Worm (Caenorhabditis elegans) whole organism, L4 larva: ENCODE data around the gene pals-22.

Experiments
- F10B5.3 ChIP-seq: sonication (generic microtip); optimal IDR thresholded peaks from 2 replicates; lab custom pipeline; 2016; ENCODE audit warnings: mild to moderate bottlenecking, missing genetic modification characterization, missing compliant biosample characterization
- F44E2.7 ChIP-seq: fragments of 200-800 bp; sonication (Bioruptor generic); IDR thresholded peaks from 2 replicates; pipeline ENCODE4 v2.1.2; 2022; ENCODE audit warnings: missing genetic modification characterization, missing compliant biosample characterization
- R02D3.7 ChIP-seq: fragments of 150-350 bp; sonication (generic microtip); optimal IDR thresholded peaks from 3 replicates; lab custom pipeline; 2014; ENCODE audit warnings: missing biosample characterization, missing genetic modification characterization
- T26A8.4 ChIP-seq: fragments of 200-800 bp; sonication (Bioruptor generic); IDR thresholded peaks from 2 replicates; pipeline ENCODE4 v1.3.6; 2022; ENCODE audit warnings: missing genetic modification characterization, missing compliant biosample characterization
- Y5F2A.4 ChIP-seq: fragments of 200-800 bp; sonication (Bioruptor generic); optimal IDR thresholded peaks from 2 replicates; lab custom pipeline; 2018; ENCODE audit warnings: mild to moderate bottlenecking, missing genetic modification characterization, missing compliant biosample characterization
- Y75B8A.6 ChIP-seq: fragments of 200-800 bp; sonication (Bioruptor generic); IDR thresholded peaks from 2 replicates; pipeline ENCODE4 v1.3.6; 2022; ENCODE audit warnings: missing genetic modification reagents, missing genetic modification characterization, missing compliant biosample characterization
- ZK337.2 ChIP-seq: fragments of 200-800 bp; sonication (Bioruptor generic); IDR thresholded peaks from 2 replicates; pipeline ENCODE4 v1.3.6; 2022; ENCODE audit warnings: missing genetic modification reagents, missing genetic modification characterization, missing compliant biosample characterization
- aha-1 ChIP-seq: fragments of 150-350 bp; peaks from one replicate; lab custom pipeline; 2014; ENCODE audit warnings: missing biosample characterization, missing genetic modification characterization
- aly-2 ChIP-seq: sonication (generic microtip); optimal IDR thresholded peaks from 2 replicates; lab custom pipeline; 2018; ENCODE audit warnings: missing biosample characterization, missing genetic modification characterization
- attf-4 ChIP-seq: sonication (generic microtip); optimal IDR thresholded peaks from 3 replicates; lab custom pipeline; 2017; ENCODE audit warnings: missing biosample characterization, missing genetic modification characterization
- ceh-62 ChIP-seq: sonication (generic microtip); optimal IDR thresholded peaks from 2 replicates; lab custom pipeline; 2017; ENCODE audit warnings: missing biosample characterization, missing genetic modification characterization
- ces-1 ChIP-seq: fragments of 150-350 bp; sonication (generic microtip); optimal IDR thresholded peaks from 4 replicates; lab custom pipeline; 2014; ENCODE audit warnings: missing biosample characterization, missing genetic modification reagents, missing genetic modification characterization
- cey-2 ChIP-seq: sonication (generic microtip); optimal IDR thresholded peaks from 3 replicates; lab custom pipeline; 2017; ENCODE audit warnings: missing genetic modification characterization, mild to moderate bottlenecking, missing compliant biosample characterization, antibody characterized with exemption, borderline replicate concordance; ENCODE audit not compliant: insufficient read depth
- daf-12 ChIP-seq: fragments of 150-350 bp; optimal IDR thresholded peaks from 2 replicates; lab custom pipeline; 2014; ENCODE audit warnings: missing biosample characterization, missing genetic modification reagents, missing genetic modification characterization
- daf-16 ChIP-seq, 3 experiments: sonication (generic microtip); optimal IDR thresholded peaks; 2 replicates each; lab custom pipeline; 2016 to 2017; ENCODE audit warnings: missing genetic modification characterization in 3 of 3, missing genetic modification reagents in 3 of 3, mild to moderate bottlenecking in 2 of 3, missing compliant biosample characterization in 2 of 3, missing biosample characterization in 1 of 3, moderate library complexity in 1 of 3
- daf-19 ChIP-seq: fragments of 200-800 bp; sonication (Bioruptor generic); conservative IDR thresholded peaks from 2 replicates; pipeline ENCODE4 v1.3.6; 2022; ENCODE audit warnings: missing genetic modification characterization, missing compliant biosample characterization
- daf-8 ChIP-seq: fragments of 200-800 bp; sonication (Bioruptor generic); IDR thresholded peaks from 2 replicates; pipeline ENCODE4 v1.3.6; 2022; ENCODE audit warnings: missing genetic modification characterization, missing compliant biosample characterization
- dpl-1 ChIP-seq: fragments of 150-350 bp; optimal IDR thresholded peaks from 2 replicates; lab custom pipeline; 2014; ENCODE audit warnings: missing biosample characterization, missing genetic modification reagents, missing genetic modification characterization
- dve-1 ChIP-seq: sonication (generic microtip); optimal IDR thresholded peaks from 2 replicates; lab custom pipeline; 2017; ENCODE audit warnings: antibody characterized with exemption, mild to moderate bottlenecking, missing genetic modification characterization, missing compliant biosample characterization; ENCODE audit not compliant: insufficient read depth
- egl-27 ChIP-seq: sonication (generic microtip); optimal IDR thresholded peaks from 3 replicates; lab custom pipeline; 2017; ENCODE audit warnings: missing biosample characterization, missing genetic modification reagents, missing genetic modification characterization
- egl-43 ChIP-seq: fragments of 200-800 bp; sonication (Bioruptor generic); IDR thresholded peaks from 2 replicates; pipeline ENCODE4 v1.3.6; 2022; ENCODE audit warnings: missing genetic modification reagents, missing genetic modification characterization, missing compliant biosample characterization
- fkh-10 ChIP-seq: fragments of 150-350 bp; optimal IDR thresholded peaks from 2 replicates; lab custom pipeline; 2014; ENCODE audit warnings: missing biosample characterization, missing genetic modification reagents, missing genetic modification characterization
- gei-8 ChIP-seq: fragments of 200-800 bp; sonication (Bioruptor generic); optimal IDR thresholded peaks from 2 replicates; lab custom pipeline; 2018; ENCODE audit warnings: mild to moderate bottlenecking, missing genetic modification characterization, missing compliant biosample characterization
- hlh-30 ChIP-seq: sonication (generic microtip); optimal IDR thresholded peaks from 2 replicates; lab custom pipeline; 2017; ENCODE audit warnings: antibody characterized with exemption, mild to moderate bottlenecking, missing genetic modification characterization, missing compliant biosample characterization; ENCODE audit not compliant: insufficient read depth
- hmg-1.1 ChIP-seq: fragments of 200-800 bp; sonication (Bioruptor generic); IDR thresholded peaks from 2 replicates; pipeline ENCODE4 v1.3.6; 2022; ENCODE audit warnings: missing genetic modification reagents, missing genetic modification characterization, missing compliant biosample characterization
- lim-7 ChIP-seq: fragments of 200-800 bp; sonication (Bioruptor generic); IDR thresholded peaks from 2 replicates; pipeline ENCODE4 v1.3.6; 2022; ENCODE audit warnings: missing genetic modification characterization, missing compliant biosample characterization
- lin-13 ChIP-seq: fragments of 150-350 bp; optimal IDR thresholded peaks from 2 replicates; lab custom pipeline; 2014; ENCODE audit warnings: missing biosample characterization, missing genetic modification reagents, missing genetic modification characterization
- lin-15B ChIP-seq: fragments of 150-350 bp; sonication (generic microtip); optimal IDR thresholded peaks from 3 replicates; lab custom pipeline; 2014; ENCODE audit warnings: missing biosample characterization, missing genetic modification characterization
- lin-38 ChIP-seq: fragments of 200-800 bp; sonication (Bioruptor generic); IDR thresholded peaks from 2 replicates; pipeline ENCODE4 v1.3.6; 2022; ENCODE audit warnings: missing genetic modification reagents, missing genetic modification characterization, missing compliant biosample characterization
- madf-9 ChIP-seq: fragments of 200-800 bp; sonication (Bioruptor generic); conservative IDR thresholded peaks from 2 replicates; pipeline ENCODE4 v1.3.6; 2022; ENCODE audit warnings: missing genetic modification reagents, missing genetic modification characterization, missing compliant biosample characterization
- mdl-1 ChIP-seq, 2 experiments: fragments of 150-350 bp in 1 of 2; sonication (generic microtip) in 1 of 2; optimal IDR thresholded peaks; 2 replicates each; lab custom pipeline; 2014 to 2017; ENCODE audit warnings: missing biosample characterization in 2 of 2, missing genetic modification characterization in 2 of 2
- mdt-29 ChIP-seq: fragments of 200-800 bp; sonication (Bioruptor generic); IDR thresholded peaks from 2 replicates; pipeline ENCODE4 v1.3.6; 2022; ENCODE audit warnings: missing genetic modification reagents, missing genetic modification characterization, missing compliant biosample characterization
- mep-1 ChIP-seq: fragments of 150-350 bp; sonication (generic microtip); optimal IDR thresholded peaks from 3 replicates; lab custom pipeline; 2014; ENCODE audit warnings: missing biosample characterization, missing genetic modification characterization
- mes-2 ChIP-seq: sonication (generic microtip); optimal IDR thresholded peaks from 2 replicates; lab custom pipeline; 2016; ENCODE audit warnings: missing genotype, mild to moderate bottlenecking, missing genetic modification characterization, missing compliant biosample characterization; ENCODE audit not compliant: poor library complexity, severe bottlenecking
- nhr-10 ChIP-seq: fragments of 150-350 bp; optimal IDR thresholded peaks from 2 replicates; lab custom pipeline; 2014; ENCODE audit warnings: missing biosample characterization, missing genetic modification characterization
- nhr-102 ChIP-seq: sonication (generic microtip); optimal IDR thresholded peaks from 2 replicates; lab custom pipeline; 2016; ENCODE audit warnings: mild to moderate bottlenecking, missing genetic modification characterization, moderate library complexity, missing compliant biosample characterization
- nhr-11 ChIP-seq: fragments of 150-350 bp; optimal IDR thresholded peaks from 2 replicates; lab custom pipeline; 2014; ENCODE audit warnings: missing biosample characterization, missing genetic modification characterization
- nhr-28 ChIP-seq: fragments of 150-350 bp; optimal IDR thresholded peaks from 2 replicates; lab custom pipeline; 2014; ENCODE audit warnings: missing biosample characterization, missing genetic modification characterization
- nhr-6 ChIP-seq: fragments of 150-350 bp; optimal IDR thresholded peaks from 2 replicates; lab custom pipeline; 2014; ENCODE audit warnings: missing biosample characterization, missing genetic modification characterization
- nhr-77 ChIP-seq: fragments of 150-350 bp; optimal IDR thresholded peaks from 2 replicates; lab custom pipeline; 2014; ENCODE audit warnings: missing biosample characterization, missing genetic modification characterization
- pha-4 ChIP-seq, 2 experiments: fragments of 150-350 bp in 1 of 2; fragments of 200-800 bp in 1 of 2; sonication (Bioruptor generic) in 1 of 2; IDR thresholded peaks in 1 of 2; optimal IDR thresholded peaks in 1 of 2; 2 replicates each; pipeline versions ENCODE4 v1.3.6 to Lab custom; 2014 to 2022; ENCODE audit warnings: missing genetic modification characterization in 2 of 2, missing genetic modification reagents in 2 of 2, missing biosample characterization in 1 of 2, missing compliant biosample characterization in 1 of 2
- php-3 ChIP-seq: fragments of 200-800 bp; sonication (Bioruptor generic); IDR thresholded peaks from 2 replicates; pipeline ENCODE4 v1.3.6; 2022; ENCODE audit warnings: missing genetic modification reagents, missing genetic modification characterization, missing compliant biosample characterization
- rbr-2 ChIP-seq: sonication (generic microtip); optimal IDR thresholded peaks from 2 replicates; lab custom pipeline; 2016; ENCODE audit warnings: missing genotype, missing genetic modification characterization, missing compliant biosample characterization
- saeg-2 ChIP-seq: fragments of 200-800 bp; sonication (Bioruptor generic); IDR thresholded peaks from 2 replicates; pipeline ENCODE4 v1.3.6; 2022; ENCODE audit warnings: missing genetic modification reagents, missing genetic modification characterization, missing compliant biosample characterization
- sdz-12 ChIP-seq: fragments of 200-800 bp; sonication (Bioruptor generic); optimal IDR thresholded peaks from 2 replicates; lab custom pipeline; 2018; ENCODE audit warnings: mild to moderate bottlenecking, missing genetic modification characterization, missing compliant biosample characterization
- set-16 ChIP-seq: fragments of 200-800 bp; sonication (Bioruptor generic); IDR thresholded peaks from 2 replicates; pipeline ENCODE4 v1.3.6; 2022; ENCODE audit warnings: missing genetic modification reagents, missing genetic modification characterization, missing compliant biosample characterization
- snpc-1.2 ChIP-seq: fragments of 200-800 bp; sonication (Bioruptor generic); IDR thresholded peaks from 2 replicates; pipeline ENCODE4 v1.3.6; 2022; ENCODE audit warnings: missing genetic modification reagents, missing genetic modification characterization, missing compliant biosample characterization
- tag-97 ChIP-seq: fragments of 200-800 bp; sonication (Bioruptor generic); IDR thresholded peaks from 2 replicates; pipeline ENCODE4 v1.3.6; 2022; ENCODE audit warnings: missing genetic modification characterization, missing compliant biosample characterization
- zag-1 ChIP-seq: fragments of 150-350 bp; optimal IDR thresholded peaks from 2 replicates; lab custom pipeline; 2014; ENCODE audit warnings: missing biosample characterization, missing genetic modification characterization
- zip-11 ChIP-seq: fragments of 200-800 bp; sonication (Bioruptor generic); IDR thresholded peaks from 2 replicates; pipeline ENCODE4 v1.3.6; 2022; ENCODE audit warnings: missing genetic modification characterization, missing compliant biosample characterization
- ztf-7 ChIP-seq: fragments of 150-350 bp; optimal IDR thresholded peaks from 2 replicates; lab custom pipeline; 2014; ENCODE audit warnings: missing biosample characterization, missing genetic modification characterization

pals-22 gene

DNA sequence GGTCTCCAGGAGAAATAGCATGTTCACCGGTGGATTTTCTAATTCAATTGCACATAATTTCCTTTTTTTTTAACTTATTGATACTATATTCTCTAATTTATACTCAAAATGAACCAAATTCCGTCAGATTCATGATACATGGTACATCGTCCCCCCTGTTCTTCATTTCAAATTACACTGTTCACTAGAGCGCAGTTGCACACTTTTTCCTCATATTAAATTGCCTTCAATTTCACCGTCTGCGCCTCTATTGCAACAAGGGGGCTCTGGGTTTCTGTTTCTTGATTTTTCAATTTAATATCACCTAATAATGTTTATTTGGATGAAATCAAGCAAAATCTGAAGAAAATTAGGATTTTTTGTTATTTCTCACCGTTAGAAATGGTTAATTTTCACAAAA, 591 bp upstream of the pals-22 start:
- peak; percentile 26; the same call in 1 of the 2 replicates for TF ChIP-seq hmg-1.1 (GFP tag; lab: Robert Waterston, UW)
- no peak for TF ChIP-seq snpc-1.2 (GFP tag; lab: Robert Waterston, UW)
- no peak for TF ChIP-seq nhr-10 (tag; lab: Kevin White, UChicago)
- TF ChIP-seq attf-4 (tag; lab: Kevin White, UChicago): no peak
- TF ChIP-seq F10B5.3: no peak
- no peak for TF ChIP-seq lim-7 (GFP tag; lab: Robert Waterston, UW)
- TF ChIP-seq hlh-30 (tag; lab: Kevin White, UChicago): peak; percentile 36
- TF ChIP-seq ztf-7: no peak
- TF ChIP-seq Y75B8A.6 (GFP tag; lab: Robert Waterston, UW): no peak
- TF ChIP-seq zag-1 (tag; lab: Kevin White, UChicago): no peak
- TF ChIP-seq ZK337.2 (GFP tag; lab: Robert Waterston, UW): no peak
- peak; percentile 50 for TF ChIP-seq nhr-28 (tag; lab: Kevin White, UChicago)
- TF ChIP-seq mdt-29: no peak
- no peak for TF ChIP-seq cey-2 (tag; lab: Kevin White, UChicago)
- TF ChIP-seq mep-1 (tag; lab: Kevin White, UChicago): no peak
- no peak for TF ChIP-seq tag-97
- TF ChIP-seq dve-1 (tag; lab: Kevin White, UChicago): peak; percentile 81
- TF ChIP-seq nhr-77 (tag; lab: Kevin White, UChicago): peak; percentile 8
- peak; percentile 31 for TF ChIP-seq lin-13 (GFP tag; lab: Kevin White, UChicago)
- TF ChIP-seq daf-16 (GFP tag; optimal IDR thresholded peaks at IDR 0.05; lab: Kevin White, UChicago): no peak
- peak; percentile 63 for TF ChIP-seq daf-16 (tag; optimal IDR thresholded peaks at IDR 0.05; lab: Kevin White, UChicago)
- no peak for TF ChIP-seq pha-4 (GFP tag; IDR thresholded peaks at IDR 0.05; lab: Robert Waterston, UW)
- no peak for TF ChIP-seq pha-4 (tag; optimal IDR thresholded peaks at IDR 0.05; lab: Kevin White, UChicago)
- TF ChIP-seq ces-1 (GFP tag; lab: Kevin White, UChicago): peak; percentile 6
- TF ChIP-seq fkh-10 (GFP tag; lab: Kevin White, UChicago): peak; percentile 20
- no peak for TF ChIP-seq saeg-2 (GFP tag; lab: Robert Waterston, UW)
- no peak for TF ChIP-seq gei-8 (GFP tag; lab: Kevin White, UChicago)
- no peak for TF ChIP-seq daf-12
- TF ChIP-seq R02D3.7 (tag; lab: Kevin White, UChicago): no peak
- peak; percentile 62 for TF ChIP-seq rbr-2 (tag; lab: Kevin White, UChicago)
- no peak for TF ChIP-seq sdz-12 (GFP tag; lab: Kevin White, UChicago)
- no peak for TF ChIP-seq egl-27
- TF ChIP-seq T26A8.4 (GFP tag; lab: Robert Waterston, UW): no peak
- TF ChIP-seq nhr-6 (tag; lab: Kevin White, UChicago): peak; percentile 55
- TF ChIP-seq mdl-1 (tag; optimal IDR thresholded peaks at IDR 0.05; lab: Kevin White, UChicago): no peak
- TF ChIP-seq aha-1: peak; percentile 78
- peak; percentile 16 for TF ChIP-seq nhr-102 (tag; lab: Kevin White, UChicago)
- no peak for TF ChIP-seq Y5F2A.4 (GFP tag; lab: Kevin White, UChicago)
- TF ChIP-seq ceh-62 (tag; lab: Kevin White, UChicago): no peak
- no peak for TF ChIP-seq egl-43 (GFP tag; lab: Robert Waterston, UW)
- TF ChIP-seq F44E2.7 (GFP tag; lab: Robert Waterston, UW): no peak
- no peak for TF ChIP-seq daf-19 (GFP tag; lab: Robert Waterston, UW)
- no peak for TF ChIP-seq php-3 (GFP tag; lab: Robert Waterston, UW)
- TF ChIP-seq lin-38 (GFP tag; lab: Robert Waterston, UW): peak; percentile 90
- no peak for TF ChIP-seq aly-2 (tag; lab: Kevin White, UChicago)
- TF ChIP-seq madf-9 (GFP tag; lab: Robert Waterston, UW): no peak
- TF ChIP-seq mes-2 (tag; lab: Kevin White, UChicago): peak; percentile 74
- TF ChIP-seq set-16 (GFP tag; lab: Robert Waterston, UW): no peak
- no peak for TF ChIP-seq lin-15B (tag; lab: Kevin White, UChicago)
- TF ChIP-seq nhr-11 (tag; lab: Kevin White, UChicago): no peak
- TF ChIP-seq zip-11 (GFP tag; lab: Robert Waterston, UW): no peak
- peak; percentile 50 for TF ChIP-seq dpl-1 (GFP tag; lab: Kevin White, UChicago)
- no peak for TF ChIP-seq daf-8
